ENCODE assay signal across 5 fruit fly cellular contexts in genomic region chr2L:11066887-11067459, dm6.
TF ChIP-seq lines count a peak whose summit lies in the region.

Gene Samuel (minus strand): TSS chr2L:11066998.

TF ChIP-seq in whole organism, adult, 20 proteins besides CTCF, POLR2A, EP300 and RAD21 (continued from another document):
- peak; percentile 16 for TF ChIP-seq CG11617 (GFP tag; optimal IDR thresholded peaks at IDR 0.05; lab: Kevin White, UChicago)

TF ChIP-seq in whole organism, embryonic, 481 proteins besides CTCF, POLR2A, EP300 and RAD21 (continued from another document and continues in another):
- TF ChIP-seq pan (optimal IDR thresholded peaks at IDR 0.05; lab: Kevin White, UChicago) = no peak
- no peak for TF ChIP-seq pan (GFP tag; optimal IDR thresholded peaks at IDR 0.05 in 1 of 2, IDR thresholded peaks at IDR 0.05 in 1 of 2)
- TF ChIP-seq CG6683 (GFP tag; optimal IDR thresholded peaks at IDR 0.05; lab: Kevin White, UChicago) = no peak
- TF ChIP-seq Dek (tag; optimal IDR thresholded peaks at IDR 0.05; lab: Kevin White, UChicago) = no peak
- TF ChIP-seq CG2889 (GFP tag; IDR thresholded peaks at IDR 0.05; lab: Robert Waterston, UW) = peak; percentile 23; the same call in 1 of the 3 replicates
- TF ChIP-seq BtbVII (GFP tag; optimal IDR thresholded peaks at IDR 0.05; lab: Kevin White, UChicago) = peak; percentile 16
- no peak for TF ChIP-seq CG14860 (GFP tag; IDR thresholded peaks at IDR 0.05; lab: Robert Waterston, UW; ENCODE audit: partially characterized antibody)
- no peak for TF ChIP-seq run (tag; optimal IDR thresholded peaks at IDR 0.05; lab: Kevin White, UChicago)
- TF ChIP-seq Dad (GFP tag; optimal IDR thresholded peaks at IDR 0.05; lab: Kevin White, UChicago) = no peak
- TF ChIP-seq Blimp-1 (GFP tag; optimal IDR thresholded peaks at IDR 0.05; lab: Kevin White, UChicago) = no peak
- TF ChIP-seq Fer3 (tag; optimal IDR thresholded peaks at IDR 0.05; lab: Kevin White, UChicago) = no peak
- TF ChIP-seq Drgx (GFP tag; IDR thresholded peaks at IDR 0.05; lab: Robert Waterston, UW) = peak; percentile 33; the same call in 1 of the 2 replicates
- TF ChIP-seq CG7372 (GFP tag; IDR thresholded peaks at IDR 0.05; lab: Robert Waterston, UW) = no peak
- peak; percentile 39 for TF ChIP-seq yki (optimal IDR thresholded peaks at IDR 0.05; lab: Kevin White, UChicago)
- peak; percentile 13 for TF ChIP-seq CG2120 (GFP tag; optimal IDR thresholded peaks at IDR 0.05; lab: Kevin White, UChicago)
- TF ChIP-seq CG2202 (tag; optimal IDR thresholded peaks at IDR 0.05; lab: Kevin White, UChicago) = peak; percentile 7
- no peak for TF ChIP-seq Oli (tag; optimal IDR thresholded peaks at IDR 0.05; lab: Kevin White, UChicago)
- TF ChIP-seq Ada2b (GFP tag; IDR thresholded peaks at IDR 0.05; lab: Robert Waterston, UW) = no peak
- TF ChIP-seq CG10366 (GFP tag; IDR thresholded peaks at IDR 0.05; lab: Robert Waterston, UW) = no peak
- TF ChIP-seq CG9727 (GFP tag; optimal IDR thresholded peaks at IDR 0.05; lab: Kevin White, UChicago) = no peak
- no peak for TF ChIP-seq slbo (GFP tag; IDR thresholded peaks at IDR 0.05; lab: Robert Waterston, UW)
- TF ChIP-seq Lhr (GFP tag; optimal IDR thresholded peaks at IDR 0.05; lab: Kevin White, UChicago) = no peak
- no peak for TF ChIP-seq CG13424 (tag; optimal IDR thresholded peaks at IDR 0.05; lab: Kevin White, UChicago)
- peak; percentile 10; the same call in 1 of the 2 replicates for TF ChIP-seq CG31441 (GFP tag; IDR thresholded peaks at IDR 0.05; lab: Robert Waterston, UW)
- TF ChIP-seq PHDP (tag; optimal IDR thresholded peaks at IDR 0.05; lab: Kevin White, UChicago) = peak; percentile 28
- no peak for TF ChIP-seq crol (GFP tag; IDR thresholded peaks at IDR 0.05; lab: Robert Waterston, UW)
- peak; percentile 68 for TF ChIP-seq corto (GFP tag; optimal IDR thresholded peaks at IDR 0.05; lab: Kevin White, UChicago)
- peak; percentile 69 for TF ChIP-seq cg (GFP tag; optimal IDR thresholded peaks at IDR 0.05; lab: Kevin White, UChicago)
- no peak for TF ChIP-seq Sox102F (GFP tag; optimal IDR thresholded peaks at IDR 0.05; lab: Kevin White, UChicago)
- 0 out of 2 replicates have a peak, but pooled peaks have one; percentile 27 for TF ChIP-seq CG6689 (GFP tag; IDR thresholded peaks at IDR 0.05; lab: Robert Waterston, UW)
- TF ChIP-seq sd (tag; optimal IDR thresholded peaks at IDR 0.05; lab: Kevin White, UChicago) = peak; percentile 42
- peak; percentile 59 for TF ChIP-seq CG5180 (GFP tag; optimal IDR thresholded peaks at IDR 0.05; lab: Kevin White, UChicago)
- no peak for TF ChIP-seq CG4328 (GFP tag; optimal IDR thresholded peaks at IDR 0.05; lab: Kevin White, UChicago)

TF ChIP-seq in whole organism, prepupa, 60 proteins besides CTCF, POLR2A, EP300 and RAD21 (continued from another document and continues in another):
- no peak for TF ChIP-seq Blimp-1 (GFP tag; optimal IDR thresholded peaks at IDR 0.05; lab: Kevin White, UChicago)
- peak; percentile 55 for TF ChIP-seq topi (GFP tag; optimal IDR thresholded peaks at IDR 0.05; lab: Kevin White, UChicago)
- TF ChIP-seq Sox15 (GFP tag; optimal IDR thresholded peaks at IDR 0.05; lab: Kevin White, UChicago) = no peak
- peak; percentile 87 for TF ChIP-seq CG6854 (GFP tag; optimal IDR thresholded peaks at IDR 0.05; lab: Kevin White, UChicago)
- peak; percentile 29 for TF ChIP-seq CG3032 (tag; optimal IDR thresholded peaks at IDR 0.05; lab: Kevin White, UChicago)
- peak; percentile 53 for TF ChIP-seq CG9139 (GFP tag; optimal IDR thresholded peaks at IDR 0.05; lab: Kevin White, UChicago)
- peak; percentile 23 for TF ChIP-seq achi (GFP tag; optimal IDR thresholded peaks at IDR 0.05; lab: Kevin White, UChicago)
- peak; percentile 28 for TF ChIP-seq CG7368 (GFP tag; optimal IDR thresholded peaks at IDR 0.05; lab: Kevin White, UChicago)
- TF ChIP-seq CG16779 (tag; optimal IDR thresholded peaks at IDR 0.05; lab: Kevin White, UChicago) = peak; percentile 68
- TF ChIP-seq salr (GFP tag; optimal IDR thresholded peaks at IDR 0.05; lab: Kevin White, UChicago) = peak; percentile 5 to 44
- peak; percentile 74 for TF ChIP-seq vri (GFP tag; optimal IDR thresholded peaks at IDR 0.05; lab: Kevin White, UChicago)
- TF ChIP-seq Sox14 (GFP tag; optimal IDR thresholded peaks at IDR 0.05; lab: Kevin White, UChicago) = peak; percentile 32
- no peak for TF ChIP-seq CG11294 (GFP tag; IDR thresholded peaks at IDR 0.05; lab: Robert Waterston, UW)
- peak; percentile 65 for TF ChIP-seq CG15336 (GFP tag; IDR thresholded peaks at IDR 0.05; lab: Robert Waterston, UW)
- TF ChIP-seq CG6276 (GFP tag; optimal IDR thresholded peaks at IDR 0.05; lab: Kevin White, UChicago) = peak; percentile 62
- TF ChIP-seq fkh (GFP tag; optimal IDR thresholded peaks at IDR 0.05; lab: Kevin White, UChicago) = peak; percentile 16
- peak; percentile 11 for TF ChIP-seq CG32006 (GFP tag; optimal IDR thresholded peaks at IDR 0.05; lab: Kevin White, UChicago)
- peak; percentile 48 for TF ChIP-seq Ets96B (tag; optimal IDR thresholded peaks at IDR 0.05; lab: Kevin White, UChicago)
- TF ChIP-seq esn (GFP tag; optimal IDR thresholded peaks at IDR 0.05; lab: Kevin White, UChicago) = peak; percentile 28
- no peak for TF ChIP-seq Gug (GFP tag; IDR thresholded peaks at IDR 0.05; lab: Robert Waterston, UW)
- peak; percentile 50 for TF ChIP-seq CG11762 (GFP tag; optimal IDR thresholded peaks at IDR 0.05; lab: Kevin White, UChicago; ENCODE audit: insufficient read depth)
- no peak for TF ChIP-seq fd85E (GFP tag; optimal IDR thresholded peaks at IDR 0.05; lab: Kevin White, UChicago)
- peak; percentile 12 for TF ChIP-seq Lpt (GFP tag; optimal IDR thresholded peaks at IDR 0.05; lab: Kevin White, UChicago)
- TF ChIP-seq Hr4 (GFP tag; optimal IDR thresholded peaks at IDR 0.05; lab: Kevin White, UChicago) = peak; percentile 11
- peak; percentile 20 for TF ChIP-seq CG10631 (GFP tag; optimal IDR thresholded peaks at IDR 0.05; lab: Kevin White, UChicago)
- TF ChIP-seq acj6 (GFP tag; optimal IDR thresholded peaks at IDR 0.05; lab: Kevin White, UChicago) = peak; percentile 11
- peak; percentile 47 for TF ChIP-seq CG8632 (GFP tag; optimal IDR thresholded peaks at IDR 0.05; lab: Kevin White, UChicago)
- peak; percentile 59 to 67 for TF ChIP-seq ss (GFP tag; optimal IDR thresholded peaks at IDR 0.05; lab: Kevin White, UChicago)
- peak; percentile 42 for TF ChIP-seq OdsH (GFP tag; optimal IDR thresholded peaks at IDR 0.05; lab: Kevin White, UChicago)
- peak; percentile 20 for TF ChIP-seq CG31627 (GFP tag; optimal IDR thresholded peaks at IDR 0.05; lab: Kevin White, UChicago)
- TF ChIP-seq Eip93F (GFP tag; optimal IDR thresholded peaks at IDR 0.05; lab: Kevin White, UChicago) = no peak
- TF ChIP-seq Eip75B (GFP tag; optimal IDR thresholded peaks at IDR 0.05; lab: Kevin White, UChicago) = peak; percentile 12
- TF ChIP-seq CG34406 (GFP tag; optimal IDR thresholded peaks at IDR 0.05; lab: Kevin White, UChicago) = peak; percentile 41
- peak; percentile 17 for TF ChIP-seq fd59A (GFP tag; optimal IDR thresholded peaks at IDR 0.05; lab: Kevin White, UChicago)

TF ChIP-seq in whole organism, pupa, 21 proteins besides CTCF, POLR2A, EP300 and RAD21 (continued from another document):
- TF ChIP-seq CG12605 (GFP tag; IDR thresholded peaks at IDR 0.05; lab: Robert Waterston, UW) = peak; percentile 84
TF ChIP-seq in whole organism, pupa: peak in this region for 18.

TF ChIP-seq in whole organism, wandering third instar larva, 38 proteins besides CTCF, POLR2A, EP300 and RAD21 (continued from another document):
- TF ChIP-seq Jra (GFP tag; optimal IDR thresholded peaks at IDR 0.05; lab: Kevin White, UChicago) (no peak), pan (optimal IDR thresholded peaks at IDR 0.05; lab: Kevin White, UChicago) (no peak), Hr83 (GFP tag; optimal IDR thresholded peaks at IDR 0.05; lab: Kevin White, UChicago; ENCODE audit: poor library complexity, severe bottlenecking) (peak; percentile 46), Sp1 (GFP tag; optimal IDR thresholded peaks at IDR 0.05; lab: Kevin White, UChicago) (peak; percentile 22), N (GFP tag; optimal IDR thresholded peaks at IDR 0.05; lab: Kevin White, UChicago) (no peak), Mio (GFP tag; optimal IDR thresholded peaks at IDR 0.05; lab: Kevin White, UChicago) (no peak), rgr (GFP tag; optimal IDR thresholded peaks at IDR 0.05; lab: Kevin White, UChicago) (no peak), jim (GFP tag; optimal IDR thresholded peaks at IDR 0.05; lab: Kevin White, UChicago) (no peak), CrebA (GFP tag; optimal IDR thresholded peaks at IDR 0.05; lab: Kevin White, UChicago; ENCODE audit: borderline replicate concordance) (peak; percentile 66), foxo (GFP tag; optimal IDR thresholded peaks at IDR 0.05; lab: Kevin White, UChicago) (peak; percentile 12 to 40), Rel (GFP tag; optimal IDR thresholded peaks at IDR 0.05; lab: Kevin White, UChicago) (peak; percentile 2), Rel (tag; optimal IDR thresholded peaks at IDR 0.05; lab: Kevin White, UChicago) (peak; percentile 26), Vsx2 (GFP tag; optimal IDR thresholded peaks at IDR 0.05; lab: Kevin White, UChicago; ENCODE audit: partially characterized antibody) (peak; percentile 56), dsf (GFP tag; optimal IDR thresholded peaks at IDR 0.05; lab: Kevin White, UChicago; ENCODE audit: borderline replicate concordance) (no peak), Myc (optimal IDR thresholded peaks at IDR 0.05; lab: Kevin White, UChicago) (no peak), psq (GFP tag; optimal IDR thresholded peaks at IDR 0.05; lab: Kevin White, UChicago) (no peak)
